Worm (Caenorhabditis elegans): ENCODE measurements around the gene klp-17.
"Not testable (repeated sequence)": the region's sequence is repeated elsewhere in the genome, so short reads cannot be mapped to it uniquely, and the experiment has no call there.

The klp-17 gene

ce11 chrII:11443128-11443527, 24.3 kb downstream of the klp-17 start:
- no peak for TF ChIP-seq daf-12 (tag; optimal IDR thresholded peaks at IDR 0.05)
- no peak for TF ChIP-seq fkh-10 (GFP tag; optimal IDR thresholded peaks at IDR 0.05)
- TF ChIP-seq elt-2 (tag; optimal IDR thresholded peaks at IDR 0.05): no peak
- TF ChIP-seq nhr-67 (tag; optimal IDR thresholded peaks at IDR 0.05): no peak
- TF ChIP-seq mml-1 (tag; optimal IDR thresholded peaks at IDR 0.05): no peak
- no peak for TF ChIP-seq nhr-43 (tag; optimal IDR thresholded peaks at IDR 0.05; ENCODE audit: poor library complexity, severe bottlenecking)
- TF ChIP-seq ZK546.5 (tag; optimal IDR thresholded peaks at IDR 0.05): no peak
- TF ChIP-seq lin-15B (tag; optimal IDR thresholded peaks at IDR 0.05): no peak
- no peak for TF ChIP-seq ceh-82 (tag; optimal IDR thresholded peaks at IDR 0.05)
- no peak for TF ChIP-seq skn-1 (tag; optimal IDR thresholded peaks at IDR 0.05)
- no peak for TF ChIP-seq egl-27 (tag; optimal IDR thresholded peaks at IDR 0.05)
- TF ChIP-seq sea-2 (GFP tag; optimal IDR thresholded peaks at IDR 0.05): no peak
- no peak for TF ChIP-seq snpc-4 (tag; optimal IDR thresholded peaks at IDR 0.05)
- TF ChIP-seq elt-3 (tag; optimal IDR thresholded peaks at IDR 0.05): no peak
- TF ChIP-seq aly-2 (tag; optimal IDR thresholded peaks at IDR 0.05): no peak
- TF ChIP-seq ceh-28 (tag; optimal IDR thresholded peaks at IDR 0.05): no peak
- TF ChIP-seq hmg-11 (tag; optimal IDR thresholded peaks at IDR 0.05): no peak
- TF ChIP-seq pqm-1 (tag; optimal IDR thresholded peaks at IDR 0.05): no peak
- no peak for TF ChIP-seq unc-39 (tag; optimal IDR thresholded peaks at IDR 0.05)

- not testable (repeated sequence) for TF ChIP-seq aly-2 (tag; optimal IDR thresholded peaks at IDR 0.05); fkh-10 (GFP tag; optimal IDR thresholded peaks at IDR 0.05); nhr-237 (tag; optimal IDR thresholded peaks at IDR 0.05)
These were observed 25.0 kb downstream of the klp-17 start, which contains the start of gene ebp-2 for ce11 chrII:11442425-11442824. Gene ebp-2 (plus strand): TSS chrII:11442725.

- no peak for TF ChIP-seq daf-12 (tag; optimal IDR thresholded peaks at IDR 0.05)
- no peak for TF ChIP-seq egl-5 (tag; optimal IDR thresholded peaks at IDR 0.05)
- no peak for TF ChIP-seq ceh-16 (tag; optimal IDR thresholded peaks at IDR 0.05)
- no peak for TF ChIP-seq nhr-12 (tag; optimal IDR thresholded peaks at IDR 0.05)
- no peak for TF ChIP-seq ZK546.5 (tag; optimal IDR thresholded peaks at IDR 0.05)
- TF ChIP-seq lin-39 (tag; optimal IDR thresholded peaks at IDR 0.05): peak; percentile 67
- no peak for TF ChIP-seq nhr-76 (tag; optimal IDR thresholded peaks at IDR 0.05)
- peak; percentile 51 for TF ChIP-seq nhr-23 (tag; optimal IDR thresholded peaks at IDR 0.05)
- no peak for TF ChIP-seq egl-27 (tag; optimal IDR thresholded peaks at IDR 0.05)
- no peak for TF ChIP-seq nhr-77 (tag; optimal IDR thresholded peaks at IDR 0.05)
- TF ChIP-seq nhr-25 (tag; optimal IDR thresholded peaks at IDR 0.05): peak; percentile 17
- TF ChIP-seq R02D3.7 (tag; optimal IDR thresholded peaks at IDR 0.05): peak; percentile 85
- TF ChIP-seq lin-15B (tag; optimal IDR thresholded peaks at IDR 0.05): peak; percentile 46
- TF ChIP-seq mml-1 (tag; optimal IDR thresholded peaks at IDR 0.05): no peak
- TF ChIP-seq nfya-1 (tag; optimal IDR thresholded peaks at IDR 0.05; ENCODE audit: insufficient read depth): peak; percentile 37
- no peak for TF ChIP-seq ama-1 (optimal IDR thresholded peaks at IDR 0.05)
- TF ChIP-seq elt-1 (tag; optimal IDR thresholded peaks at IDR 0.05): no peak
These were observed 27.2 kb downstream of the klp-17 start, which contains the start of gene VW02B12L.2 for ce11 chrII:11440265-11440664. Gene VW02B12L.2 (minus strand): TSS chrII:11440329.

ce11 chrII:11438417-11438816, 29.0 kb downstream of the klp-17 start, which contains the start of gene vha-6:
Gene vha-6 (minus strand): TSS chrII:11438452.
- TF ChIP-seq lin-15B (tag; optimal IDR thresholded peaks at IDR 0.05) (no peak), pqm-1 (tag; optimal IDR thresholded peaks at IDR 0.05) (peak; percentile 69), pha-4 (tag; optimal IDR thresholded peaks at IDR 0.05) (no peak), snpc-4 (tag; optimal IDR thresholded peaks at IDR 0.05) (no peak), elt-2 (tag; optimal IDR thresholded peaks at IDR 0.05) (peak; percentile 83), ceh-28 (tag; optimal IDR thresholded peaks at IDR 0.05) (no peak)

ce11 chrII:11433942-11434341, 33.5 kb downstream of the klp-17 start, which contains the start of gene C05D12.5:
Gene C05D12.5 (plus strand): TSS chrII:11434242.
- TF ChIP-seq unc-39 (tag; optimal IDR thresholded peaks at IDR 0.05) (no peak), ceh-16 (tag; optimal IDR thresholded peaks at IDR 0.05) (no peak), elt-3 (tag; optimal IDR thresholded peaks at IDR 0.05) (no peak), ama-1 (optimal IDR thresholded peaks at IDR 0.05) (no peak), nhr-28 (tag; optimal IDR thresholded peaks at IDR 0.05) (no peak), eor-1 (tag; optimal IDR thresholded peaks at IDR 0.05) (no peak), nhr-43 (tag; optimal IDR thresholded peaks at IDR 0.05; ENCODE audit: poor library complexity, severe bottlenecking) (no peak), egl-5 (tag; optimal IDR thresholded peaks at IDR 0.05) (no peak), ceh-82 (tag; optimal IDR thresholded peaks at IDR 0.05) (no peak), fos-1 (tag; optimal IDR thresholded peaks at IDR 0.05) (no peak), elt-1 (tag; optimal IDR thresholded peaks at IDR 0.05) (no peak), nhr-237 (tag; optimal IDR thresholded peaks at IDR 0.05) (no peak), ztf-11 (tag; optimal IDR thresholded peaks at IDR 0.05) (no peak), snpc-4 (tag; optimal IDR thresholded peaks at IDR 0.05) (no peak)

Measured in whole organism, L3 larva.